Worm (Caenorhabditis elegans) whole organism, L4 larva: ENCODE data around the gene srr-4.

Experiments
- F10B5.3 ChIP-seq: sonication (generic microtip); optimal IDR thresholded peaks from 2 replicates; lab custom pipeline; 2016; ENCODE audit warnings: mild to moderate bottlenecking, missing genetic modification characterization, missing compliant biosample characterization
- T20F7.1 ChIP-seq: fragments of 200-800 bp; sonication (Bioruptor generic); optimal IDR thresholded peaks from 2 replicates; lab custom pipeline; 2018; ENCODE audit warnings: mild to moderate bottlenecking, missing genetic modification characterization, missing compliant biosample characterization
- T26A8.4 ChIP-seq: fragments of 200-800 bp; sonication (Bioruptor generic); IDR thresholded peaks from 2 replicates; pipeline ENCODE4 v1.3.6; 2022; ENCODE audit warnings: missing genetic modification characterization, missing compliant biosample characterization
- Y48G9A.11 ChIP-seq: fragments of 200-800 bp; sonication (Bioruptor generic); IDR thresholded peaks from 2 replicates; pipeline ENCODE4 v1.3.6; 2022; ENCODE audit warnings: missing genetic modification reagents, missing genetic modification characterization, missing compliant biosample characterization
- Y5F2A.4 ChIP-seq: fragments of 200-800 bp; sonication (Bioruptor generic); optimal IDR thresholded peaks from 2 replicates; lab custom pipeline; 2018; ENCODE audit warnings: mild to moderate bottlenecking, missing genetic modification characterization, missing compliant biosample characterization
- ZK546.5 ChIP-seq, 2 experiments: sonication (generic microtip); optimal IDR thresholded peaks; 2 replicates each; lab custom pipeline; 2017; ENCODE audit warnings: missing biosample characterization in 2 of 2, missing genetic modification characterization in 2 of 2
- arid-1 ChIP-seq: fragments of 200-800 bp; sonication (Bioruptor generic); conservative IDR thresholded peaks from 2 replicates; pipeline ENCODE4 v1.3.6; 2022; ENCODE audit warnings: missing genetic modification reagents, missing genetic modification characterization, missing compliant biosample characterization
- ceh-20 ChIP-seq: fragments of 200-800 bp; sonication (Bioruptor generic); IDR thresholded peaks from 2 replicates; pipeline ENCODE4 v1.3.6; 2022; ENCODE audit warnings: missing genetic modification reagents, missing genetic modification characterization, missing compliant biosample characterization
- ceh-32 ChIP-seq: sonication (generic microtip); optimal IDR thresholded peaks from 2 replicates; lab custom pipeline; 2016; ENCODE audit warnings: mild to moderate bottlenecking, missing genetic modification characterization, missing compliant biosample characterization; ENCODE audit not compliant: poor library complexity
- ceh-44 ChIP-seq: fragments of 200-800 bp; sonication (Bioruptor generic); IDR thresholded peaks from 2 replicates; pipeline ENCODE4 v1.3.6; 2022; ENCODE audit warnings: missing genetic modification reagents, missing genetic modification characterization, missing compliant biosample characterization
- ceh-62 ChIP-seq: sonication (generic microtip); optimal IDR thresholded peaks from 2 replicates; lab custom pipeline; 2017; ENCODE audit warnings: missing biosample characterization, missing genetic modification characterization
- ces-1 ChIP-seq: fragments of 150-350 bp; sonication (generic microtip); optimal IDR thresholded peaks from 4 replicates; lab custom pipeline; 2014; ENCODE audit warnings: missing biosample characterization, missing genetic modification reagents, missing genetic modification characterization
- cey-2 ChIP-seq: sonication (generic microtip); optimal IDR thresholded peaks from 3 replicates; lab custom pipeline; 2017; ENCODE audit warnings: missing genetic modification characterization, mild to moderate bottlenecking, missing compliant biosample characterization, antibody characterized with exemption, borderline replicate concordance; ENCODE audit not compliant: insufficient read depth
- ctbp-1 ChIP-seq: fragments of 200-800 bp; sonication (Bioruptor generic); IDR thresholded peaks from 2 replicates; pipeline ENCODE4 v1.3.6; 2022; ENCODE audit warnings: missing genetic modification reagents, missing genetic modification characterization, missing compliant biosample characterization
- daf-19 ChIP-seq: fragments of 200-800 bp; sonication (Bioruptor generic); conservative IDR thresholded peaks from 2 replicates; pipeline ENCODE4 v1.3.6; 2022; ENCODE audit warnings: missing genetic modification characterization, missing compliant biosample characterization
- daf-8 ChIP-seq: fragments of 200-800 bp; sonication (Bioruptor generic); IDR thresholded peaks from 2 replicates; pipeline ENCODE4 v1.3.6; 2022; ENCODE audit warnings: missing genetic modification characterization, missing compliant biosample characterization
- dmd-6 ChIP-seq: fragments of 200-800 bp; sonication (Bioruptor generic); IDR thresholded peaks from 2 replicates; pipeline ENCODE4 v1.3.6; 2022; ENCODE audit warnings: missing genetic modification reagents, missing genetic modification characterization, missing compliant biosample characterization
- dmd-9 ChIP-seq: fragments of 200-800 bp; sonication (Bioruptor generic); IDR thresholded peaks from 2 replicates; pipeline ENCODE4 v1.3.6; 2022; ENCODE audit warnings: missing genetic modification reagents, missing genetic modification characterization, missing compliant biosample characterization
- duxl-1 ChIP-seq: sonication (generic microtip); optimal IDR thresholded peaks from 2 replicates; lab custom pipeline; 2016; ENCODE audit warnings: mild to moderate bottlenecking, missing genetic modification characterization, moderate library complexity, missing compliant biosample characterization; ENCODE audit not compliant: poor library complexity
- hlh-11 ChIP-seq: fragments of 200-800 bp; sonication (Bioruptor generic); optimal IDR thresholded peaks from 2 replicates; lab custom pipeline; 2018; ENCODE audit warnings: mild to moderate bottlenecking, missing genetic modification characterization, missing compliant biosample characterization
- hlh-30 ChIP-seq: sonication (generic microtip); optimal IDR thresholded peaks from 2 replicates; lab custom pipeline; 2017; ENCODE audit warnings: antibody characterized with exemption, mild to moderate bottlenecking, missing genetic modification characterization, missing compliant biosample characterization; ENCODE audit not compliant: insufficient read depth
- lin-39 ChIP-seq: fragments of 150-350 bp; optimal IDR thresholded peaks from 2 replicates; lab custom pipeline; 2014; ENCODE audit warnings: missing biosample characterization, missing genetic modification reagents, missing genetic modification characterization
- lir-3 ChIP-seq: sonication (generic microtip); optimal IDR thresholded peaks from 2 replicates; lab custom pipeline; 2016; ENCODE audit warnings: mild to moderate bottlenecking, missing genetic modification characterization, missing compliant biosample characterization
- lsy-2 ChIP-seq, 2 experiments: fragments of 150-350 bp in 1 of 2; sonication (generic microtip) in 1 of 2; optimal IDR thresholded peaks; 2 replicates each; lab custom pipeline; 2014 to 2017; ENCODE audit warnings: missing biosample characterization in 2 of 2, missing genetic modification characterization in 2 of 2
- mdl-1 ChIP-seq, 2 experiments: fragments of 150-350 bp in 1 of 2; sonication (generic microtip) in 1 of 2; optimal IDR thresholded peaks; 2 replicates each; lab custom pipeline; 2014 to 2017; ENCODE audit warnings: missing biosample characterization in 2 of 2, missing genetic modification characterization in 2 of 2
- mdt-29 ChIP-seq: fragments of 200-800 bp; sonication (Bioruptor generic); IDR thresholded peaks from 2 replicates; pipeline ENCODE4 v1.3.6; 2022; ENCODE audit warnings: missing genetic modification reagents, missing genetic modification characterization, missing compliant biosample characterization
- mep-1 ChIP-seq: fragments of 150-350 bp; sonication (generic microtip); optimal IDR thresholded peaks from 3 replicates; lab custom pipeline; 2014; ENCODE audit warnings: missing biosample characterization, missing genetic modification characterization
- nhr-10 ChIP-seq: fragments of 150-350 bp; optimal IDR thresholded peaks from 2 replicates; lab custom pipeline; 2014; ENCODE audit warnings: missing biosample characterization, missing genetic modification characterization
- nhr-102 ChIP-seq: sonication (generic microtip); optimal IDR thresholded peaks from 2 replicates; lab custom pipeline; 2016; ENCODE audit warnings: mild to moderate bottlenecking, missing genetic modification characterization, moderate library complexity, missing compliant biosample characterization
- nhr-237 ChIP-seq: sonication (generic microtip); optimal IDR thresholded peaks from 2 replicates; lab custom pipeline; 2017; ENCODE audit warnings: missing biosample characterization, missing genetic modification characterization
- nhr-25 ChIP-seq: sonication (generic microtip); optimal IDR thresholded peaks from 2 replicates; lab custom pipeline; 2017; ENCODE audit warnings: missing genetic modification characterization, mild to moderate bottlenecking, missing compliant biosample characterization, antibody characterized with exemption, moderate library complexity, borderline replicate concordance; ENCODE audit not compliant: insufficient read depth
- nhr-41 ChIP-seq: fragments of 200-800 bp; sonication (Bioruptor generic); IDR thresholded peaks from 2 replicates; pipeline ENCODE4 v1.3.6; 2022; ENCODE audit warnings: missing genetic modification reagents, missing genetic modification characterization, missing compliant biosample characterization
- nhr-42 ChIP-seq: fragments of 200-800 bp; sonication (Bioruptor generic); IDR thresholded peaks from 2 replicates; pipeline ENCODE4 v1.3.6; 2022; ENCODE audit warnings: missing genetic modification characterization, missing compliant biosample characterization
- nhr-6 ChIP-seq: fragments of 150-350 bp; optimal IDR thresholded peaks from 2 replicates; lab custom pipeline; 2014; ENCODE audit warnings: missing biosample characterization, missing genetic modification characterization
- nhr-77 ChIP-seq: fragments of 150-350 bp; optimal IDR thresholded peaks from 2 replicates; lab custom pipeline; 2014; ENCODE audit warnings: missing biosample characterization, missing genetic modification characterization
- php-3 ChIP-seq: fragments of 200-800 bp; sonication (Bioruptor generic); IDR thresholded peaks from 2 replicates; pipeline ENCODE4 v1.3.6; 2022; ENCODE audit warnings: missing genetic modification reagents, missing genetic modification characterization, missing compliant biosample characterization
- rbr-2 ChIP-seq: sonication (generic microtip); optimal IDR thresholded peaks from 2 replicates; lab custom pipeline; 2016; ENCODE audit warnings: missing genotype, missing genetic modification characterization, missing compliant biosample characterization
- saeg-2 ChIP-seq: fragments of 200-800 bp; sonication (Bioruptor generic); IDR thresholded peaks from 2 replicates; pipeline ENCODE4 v1.3.6; 2022; ENCODE audit warnings: missing genetic modification reagents, missing genetic modification characterization, missing compliant biosample characterization
- sdz-12 ChIP-seq: fragments of 200-800 bp; sonication (Bioruptor generic); optimal IDR thresholded peaks from 2 replicates; lab custom pipeline; 2018; ENCODE audit warnings: mild to moderate bottlenecking, missing genetic modification characterization, missing compliant biosample characterization
- spr-1 ChIP-seq: sonication (generic microtip); optimal IDR thresholded peaks from 2 replicates; lab custom pipeline; 2016; ENCODE audit warnings: mild to moderate bottlenecking, missing genetic modification characterization, missing compliant biosample characterization
- unc-130 ChIP-seq: sonication (generic microtip); optimal IDR thresholded peaks from 2 replicates; lab custom pipeline; 2016; ENCODE audit warnings: missing genetic modification reagents, missing genetic modification characterization, missing compliant biosample characterization
- unc-39 ChIP-seq: sonication (generic microtip); optimal IDR thresholded peaks from 2 replicates; lab custom pipeline; 2017; ENCODE audit warnings: missing biosample characterization, missing genetic modification characterization
- zfp-2 ChIP-seq: sonication (generic microtip); optimal IDR thresholded peaks from 2 replicates; lab custom pipeline; 2016; ENCODE audit warnings: mild to moderate bottlenecking, missing genetic modification characterization, missing compliant biosample characterization
- zfp-3 ChIP-seq: fragments of 200-800 bp; sonication (Bioruptor generic); conservative IDR thresholded peaks from 2 replicates; pipeline ENCODE4 v1.3.6; 2022; ENCODE audit warnings: missing genetic modification reagents, missing genetic modification characterization, missing compliant biosample characterization
- zip-11 ChIP-seq: fragments of 200-800 bp; sonication (Bioruptor generic); IDR thresholded peaks from 2 replicates; pipeline ENCODE4 v1.3.6; 2022; ENCODE audit warnings: missing genetic modification characterization, missing compliant biosample characterization
- zip-2 ChIP-seq: fragments of 150-350 bp; optimal IDR thresholded peaks from 2 replicates; lab custom pipeline; 2014; ENCODE audit warnings: missing biosample characterization, missing genetic modification characterization
- ztf-11 ChIP-seq: fragments of 150-350 bp; optimal IDR thresholded peaks from 2 replicates; lab custom pipeline; 2014; ENCODE audit warnings: missing biosample characterization, missing genetic modification characterization

The srr-4 gene

ce11 chrV:5047230-5047629 lies 28.2 kb downstream of the srr-4 start (continued):
- peak; percentile 95 for TF ChIP-seq ctbp-1 (GFP tag; lab: Robert Waterston, UW)
- peak; percentile 57; the same call in 1 of the 2 replicates for TF ChIP-seq Y48G9A.11 (GFP tag; lab: Robert Waterston, UW)
- TF ChIP-seq mdt-29 (GFP tag; lab: Robert Waterston, UW), result peak; percentile 75
- peak; percentile 91 for TF ChIP-seq ceh-20 (GFP tag; lab: Robert Waterston, UW)
- TF ChIP-seq php-3 (GFP tag; lab: Robert Waterston, UW), result peak; percentile 82

ce11 chrV:5049333-5049942 lies 30.4 kb downstream of the srr-4 start, which contains the start of the genes pqn-51 and K11D12.14:
Gene pqn-51, plus strand, starts transcription at chrV:5049607.
Gene K11D12.14, plus strand, starts transcription at chrV:5049636.
- TF ChIP-seq daf-8 (GFP tag; lab: Robert Waterston, UW) (no peak), duxl-1 (peak; percentile 42), dmd-9 (GFP tag; lab: Robert Waterston, UW) (no peak), php-3 (GFP tag; lab: Robert Waterston, UW) (peak; percentile 71; the same call in 1 of the 2 replicates), unc-130 (GFP tag; lab: Kevin White, UChicago) (peak; percentile 7), dmd-6 (GFP tag; lab: Robert Waterston, UW) (peak; percentile 90), rbr-2 (tag; lab: Kevin White, UChicago) (peak; percentile 97), ceh-62 (tag; lab: Kevin White, UChicago) (no peak), nhr-25 (tag; lab: Kevin White, UChicago) (peak; percentile 24), lin-39 (tag; lab: Kevin White, UChicago) (no peak), nhr-102 (peak; percentile 93), nhr-6 (tag; lab: Kevin White, UChicago) (peak; percentile 81), nhr-42 (peak; percentile 93), nhr-41 (GFP tag; lab: Robert Waterston, UW) (no peak), lir-3 (tag; lab: Kevin White, UChicago) (no peak), cey-2 (tag; lab: Kevin White, UChicago) (no peak), F10B5.3 (tag; lab: Kevin White, UChicago) (peak; percentile 79), ctbp-1 (GFP tag; lab: Robert Waterston, UW) (peak; percentile 96), ztf-11 (no peak), ces-1 (GFP tag; lab: Kevin White, UChicago) (no peak), saeg-2 (GFP tag; lab: Robert Waterston, UW) (peak; percentile 86), spr-1 (tag; lab: Kevin White, UChicago) (peak; percentile 81), T26A8.4 (peak; percentile 93), lsy-2 (tag; optimal IDR thresholded peaks at IDR 0.05; lab: Kevin White, UChicago) (peak; percentile 81 to 92), hlh-11 (tag; lab: Kevin White, UChicago) (peak; percentile 95), unc-39 (tag; lab: Kevin White, UChicago) (no peak), arid-1 (peak; percentile 78; the same call in 1 of the 2 replicates), mep-1 (tag; lab: Kevin White, UChicago) (peak; percentile 87), T20F7.1 (GFP tag; lab: Kevin White, UChicago) (peak; percentile 81), zfp-2 (peak; percentile 73), zfp-3 (GFP tag; lab: Robert Waterston, UW) (peak; percentile 75; the same call in 1 of the 2 replicates), zip-11 (no peak), ceh-44 (peak; percentile 98), mdl-1 (tag; optimal IDR thresholded peaks at IDR 0.05; lab: Kevin White, UChicago) (peak; percentile 18 to 67), Y5F2A.4 (GFP tag; lab: Kevin White, UChicago) (no peak), nhr-10 (tag; lab: Kevin White, UChicago) (peak; percentile 54), nhr-77 (tag; lab: Kevin White, UChicago) (peak; percentile 77), ZK546.5 (tag; optimal IDR thresholded peaks at IDR 0.05; lab: Kevin White, UChicago) (peak; percentile 42 to 90), daf-19 (GFP tag; lab: Robert Waterston, UW) (peak; percentile 78), zip-2 (tag; lab: Kevin White, UChicago) (peak; percentile 11), ceh-20 (GFP tag; lab: Robert Waterston, UW) (peak; percentile 97), ceh-32 (tag; lab: Kevin White, UChicago) (peak; percentile 21), nhr-237 (no peak), sdz-12 (no peak), hlh-30 (peak; percentile 70)
